Fruit fly (Drosophila melanogaster): ENCODE measurements around the gene Mgstl.

Mgstl gene

dm6 chrX:21047717-21048116, 5.8 kb downstream of the Mgstl start:
- TF ChIP-seq noc (tag; optimal IDR thresholded peaks at IDR 0.05): no peak

- peak; percentile 71 for TF ChIP-seq noc (tag; optimal IDR thresholded peaks at IDR 0.05)
Measured at dm6 chrX:21053099-21053715, 11.3 kb downstream of the Mgstl start.

DNA sequence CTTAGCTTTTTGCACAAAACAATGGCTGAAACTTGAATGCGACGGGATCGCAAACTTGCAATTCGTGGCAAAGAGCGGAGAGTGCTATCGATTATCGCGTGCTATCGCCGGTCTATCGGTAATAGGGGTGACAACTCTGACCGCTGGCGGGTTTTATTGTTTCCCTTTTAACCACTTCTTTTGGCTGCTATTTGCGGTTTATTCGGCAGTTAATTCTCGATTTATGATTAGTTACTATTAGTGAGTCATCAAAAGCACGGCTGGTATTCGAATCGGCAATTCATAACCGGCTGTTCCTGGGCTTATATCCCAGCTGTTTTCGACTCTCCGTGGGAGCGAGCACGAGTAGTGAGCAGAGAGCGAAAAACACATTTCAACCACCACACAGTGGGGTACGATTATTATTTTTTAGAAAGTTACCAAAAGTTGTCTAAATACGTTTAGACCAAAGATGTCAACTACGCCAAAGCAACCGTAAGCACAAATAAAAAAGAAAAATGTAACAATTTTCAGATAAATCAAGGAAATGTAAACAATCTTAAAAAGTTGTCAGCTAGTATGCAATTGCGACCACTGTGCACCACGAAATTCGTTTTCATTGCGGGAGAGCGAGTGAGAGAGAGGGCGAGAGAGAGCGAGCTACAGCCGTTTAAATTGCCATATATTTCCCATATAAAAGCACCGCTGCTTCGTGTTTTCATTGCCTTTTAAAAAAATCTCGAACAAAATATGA, 12.1 kb downstream of the Mgstl start, which contains the start of the genes Stt3A and bves:
Gene Stt3A (minus strand): TSS at position 89 of the 733 bp plus-strand sequence.
Gene bves (plus strand): TSS at position 115 of the 733 bp plus-strand sequence.
- TF ChIP-seq noc (tag; optimal IDR thresholded peaks at IDR 0.05): peak; percentile 97

- no peak for TF ChIP-seq noc (tag; optimal IDR thresholded peaks at IDR 0.05)
Measured at dm6 chrX:21054963-21055480, 13.1 kb downstream of the Mgstl start.

dm6 chrX:21056732-21057131, 14.8 kb downstream of the Mgstl start:
- TF ChIP-seq noc (tag; optimal IDR thresholded peaks at IDR 0.05): no peak

DNA sequence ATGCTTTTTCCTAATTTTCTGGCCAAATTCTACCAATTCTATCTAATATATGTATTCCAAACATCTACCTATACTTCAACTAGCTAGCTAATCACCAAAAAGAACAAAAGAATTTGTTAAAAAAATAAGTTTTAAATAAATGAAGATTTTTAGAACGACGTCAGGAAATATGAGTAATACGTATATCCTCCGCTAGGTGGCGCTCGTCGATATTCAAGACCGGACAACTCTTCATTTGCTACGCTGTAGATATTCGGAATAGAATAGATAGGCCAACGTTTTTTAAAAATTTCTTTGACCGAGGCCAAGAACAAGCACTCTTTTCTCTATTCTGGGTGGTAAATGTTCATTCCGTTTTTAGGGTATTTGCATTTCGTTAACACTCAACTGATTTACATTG, 16.5 kb downstream of the Mgstl start:
- no peak for TF ChIP-seq noc (tag; optimal IDR thresholded peaks at IDR 0.05)

- peak; percentile 83 for TF ChIP-seq noc (tag; optimal IDR thresholded peaks at IDR 0.05)
Measured at dm6 chrX:21058991-21059390, 17.1 kb downstream of the Mgstl start.

- no peak for TF ChIP-seq noc (tag; optimal IDR thresholded peaks at IDR 0.05)
Measured at dm6 chrX:21060579-21060978, 18.7 kb downstream of the Mgstl start.

dm6 chrX:21064927-21065326, 23.0 kb downstream of the Mgstl start:
- no peak for TF ChIP-seq noc (tag; optimal IDR thresholded peaks at IDR 0.05)

- TF ChIP-seq noc (tag; optimal IDR thresholded peaks at IDR 0.05): no peak
Measured at dm6 chrX:21065775-21066174, 23.9 kb downstream of the Mgstl start.

DNA sequence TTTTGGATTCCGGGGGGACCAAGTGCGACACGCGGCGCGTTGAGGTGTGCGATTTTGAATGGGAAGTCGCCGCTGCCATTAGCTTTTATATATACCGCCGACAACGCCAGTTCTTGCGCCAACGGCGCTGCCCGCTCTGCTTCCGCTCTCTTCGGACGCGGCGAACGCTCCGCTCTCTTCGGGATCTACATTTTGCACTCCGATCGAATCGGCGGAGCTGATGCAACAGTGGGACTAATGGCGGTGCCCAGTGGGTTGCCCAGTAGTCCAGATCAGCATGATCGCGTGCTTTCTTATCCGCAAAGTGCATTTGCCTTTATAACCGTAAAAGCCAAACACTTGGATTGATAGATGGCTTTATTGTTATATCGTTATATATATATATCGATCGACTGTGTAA, 25.5 kb downstream of the Mgstl start, which contains the start of gene CG32512:
Gene CG32512 (minus strand): TSS at position 67 of the 400 bp plus-strand sequence.
- TF ChIP-seq noc (tag; optimal IDR thresholded peaks at IDR 0.05): no peak

- no peak for TF ChIP-seq noc (tag; optimal IDR thresholded peaks at IDR 0.05)
Measured at dm6 chrX:21067908-21068307, 26.0 kb downstream of the Mgstl start.

DNA sequence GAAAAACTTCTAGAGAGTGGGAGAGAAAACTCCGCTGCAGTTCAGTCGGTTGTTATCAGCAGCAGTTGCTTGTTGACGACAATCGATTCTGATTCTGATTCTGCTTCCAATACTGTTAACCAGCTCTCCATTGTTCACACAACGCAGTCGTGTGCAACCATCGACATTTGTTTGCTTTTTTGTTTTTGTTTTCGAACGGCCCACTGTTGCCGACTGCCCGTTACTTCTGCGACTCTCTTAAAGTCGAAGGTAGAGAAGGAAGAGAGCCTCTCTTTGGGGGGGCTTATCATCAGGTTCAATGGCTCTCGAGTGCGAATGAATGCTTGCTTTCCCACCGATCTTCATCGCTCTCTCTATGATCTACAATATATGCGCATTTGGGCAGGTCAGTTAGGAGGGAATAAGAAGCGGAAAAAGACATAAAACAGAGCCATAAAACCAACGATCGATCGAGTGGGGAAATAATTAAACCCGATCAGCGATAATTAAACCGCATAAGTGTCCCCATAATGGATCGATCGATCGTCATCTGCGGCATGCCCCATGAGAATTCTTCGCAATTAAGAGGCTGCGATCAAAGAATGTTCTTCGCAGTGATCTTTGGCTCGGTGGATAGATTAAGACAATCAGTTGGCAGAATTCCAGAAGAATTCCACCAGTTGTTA, 29.9 kb downstream of the Mgstl start:
- no peak for TF ChIP-seq noc (tag; optimal IDR thresholded peaks at IDR 0.05)

- TF ChIP-seq noc (tag; optimal IDR thresholded peaks at IDR 0.05): peak; percentile 74
Measured at dm6 chrX:21072953-21073352, 31.0 kb downstream of the Mgstl start.

DNA sequence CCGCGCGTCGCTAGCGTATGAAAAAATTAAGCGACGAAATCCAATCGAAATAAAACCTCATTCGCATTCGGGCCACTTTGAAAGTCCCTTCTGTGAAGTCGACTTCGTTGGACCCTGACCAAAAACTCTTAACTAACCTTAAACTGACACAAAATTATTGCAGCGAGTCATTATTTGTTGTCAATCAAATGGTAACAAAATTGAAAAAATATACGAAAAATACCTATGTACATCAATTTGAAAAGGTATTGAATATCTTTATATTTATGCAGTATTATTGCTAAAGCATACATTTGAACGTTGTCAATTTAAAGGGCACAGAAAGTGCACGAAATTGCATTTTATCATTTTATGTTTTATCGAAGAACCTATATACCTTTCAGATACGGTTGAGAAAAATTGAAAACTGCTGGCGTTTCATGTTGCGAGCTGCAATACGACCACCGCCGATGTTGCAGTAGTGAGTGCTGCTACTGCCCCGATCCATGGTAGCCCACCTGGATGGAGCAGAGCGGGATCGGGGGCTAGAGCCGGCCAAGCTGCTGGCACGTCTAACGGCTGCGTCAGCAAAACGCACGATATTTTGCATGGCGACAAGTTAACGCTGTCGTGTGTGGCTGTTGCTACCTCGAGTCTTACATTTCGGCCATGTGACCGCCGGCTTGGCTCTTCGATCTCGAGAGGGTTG, 31.9 kb downstream of the Mgstl start:
- no peak for TF ChIP-seq noc (tag; optimal IDR thresholded peaks at IDR 0.05)

dm6 chrX:21074329-21074708, 32.4 kb downstream of the Mgstl start:
- TF ChIP-seq noc (tag; optimal IDR thresholded peaks at IDR 0.05): no peak

Measured in whole organism, larva.